Worm (Caenorhabditis elegans): Measurements from ENCODE around the gene panl-3.

Gene panl-3

ce11 chrIII:9846093-9846492, 27.2 kb downstream of the panl-3 start, which contains the start of gene K11H3.2:
Gene K11H3.2, plus strand, starts transcription at chrIII:9846393.
- no peak for TF ChIP-seq aly-2 (tag; optimal IDR thresholded peaks at IDR 0.05)
- TF ChIP-seq madf-5 (GFP tag; IDR thresholded peaks at IDR 0.05): no peak
- no peak for TF ChIP-seq madf-9 (GFP tag; conservative IDR thresholded peaks at IDR 0.05)
- no peak for TF ChIP-seq lin-39 (tag; optimal IDR thresholded peaks at IDR 0.05)
- TF ChIP-seq nhr-10 (tag; optimal IDR thresholded peaks at IDR 0.05): no peak
- no peak for TF ChIP-seq mep-1 (tag; optimal IDR thresholded peaks at IDR 0.05)
- TF ChIP-seq ceh-82 (tag; optimal IDR thresholded peaks at IDR 0.05): no peak
- no peak for TF ChIP-seq aha-1 (tag)
- TF ChIP-seq dmd-6 (GFP tag; IDR thresholded peaks at IDR 0.05): no peak
- no peak for TF ChIP-seq daf-8 (GFP tag; IDR thresholded peaks at IDR 0.05)
- no peak for TF ChIP-seq lir-3 (tag; optimal IDR thresholded peaks at IDR 0.05)
- no peak for TF ChIP-seq F44E2.7 (GFP tag; IDR thresholded peaks at IDR 0.05)
- no peak for TF ChIP-seq nhr-111 (GFP tag; optimal IDR thresholded peaks at IDR 0.05)

ce11 chrIII:9848083-9848482, 29.2 kb downstream of the panl-3 start, which contains the start of gene mrpl-36:
Gene mrpl-36, minus strand, starts transcription at chrIII:9848116.
- TF ChIP-seq aha-1 (tag): no peak
- TF ChIP-seq dve-1 (tag; optimal IDR thresholded peaks at IDR 0.05; ENCODE audit: insufficient read depth): peak; percentile 33
- TF ChIP-seq madf-5 (GFP tag; IDR thresholded peaks at IDR 0.05): no peak
- no peak for TF ChIP-seq Y105C5A.15 (GFP tag; IDR thresholded peaks at IDR 0.05)
- no peak for TF ChIP-seq spr-3 (GFP tag; optimal IDR thresholded peaks at IDR 0.05)
- no peak for TF ChIP-seq ZK337.2 (GFP tag; IDR thresholded peaks at IDR 0.05)
- no peak for TF ChIP-seq sdz-12 (GFP tag; optimal IDR thresholded peaks at IDR 0.05)
- peak in 1 of 2 experiments; percentile 74 for TF ChIP-seq lsy-2 (tag; optimal IDR thresholded peaks at IDR 0.05)
- TF ChIP-seq ama-1 (optimal IDR thresholded peaks at IDR 0.05): no peak
- TF ChIP-seq T20F7.1 (GFP tag; optimal IDR thresholded peaks at IDR 0.05): no peak
- TF ChIP-seq D1046.2 (GFP tag; IDR thresholded peaks at IDR 0.05): no peak
- TF ChIP-seq spr-1 (tag; optimal IDR thresholded peaks at IDR 0.05): no peak
- peak; percentile 19; the same call in 1 of the 2 replicates for TF ChIP-seq dmd-6 (GFP tag; IDR thresholded peaks at IDR 0.05)
- TF ChIP-seq mes-2 (tag; optimal IDR thresholded peaks at IDR 0.05; ENCODE audit: poor library complexity, severe bottlenecking): no peak
- no peak for TF ChIP-seq Y75B8A.6 (GFP tag; IDR thresholded peaks at IDR 0.05)
- no peak for TF ChIP-seq rbr-2 (tag; optimal IDR thresholded peaks at IDR 0.05)
- no peak for TF ChIP-seq daf-19 (GFP tag; conservative IDR thresholded peaks at IDR 0.05)
- TF ChIP-seq F37D6.2 (tag; optimal IDR thresholded peaks at IDR 0.05): no peak
- no peak for TF ChIP-seq ZK546.5 (tag; optimal IDR thresholded peaks at IDR 0.05)
- peak; percentile 36 for TF ChIP-seq hlh-30 (tag; optimal IDR thresholded peaks at IDR 0.05; ENCODE audit: insufficient read depth)
- no peak for TF ChIP-seq zfp-3 (GFP tag; conservative IDR thresholded peaks at IDR 0.05)
- no peak for TF ChIP-seq ceh-62 (tag; optimal IDR thresholded peaks at IDR 0.05)
- TF ChIP-seq ceh-20 (GFP tag; IDR thresholded peaks at IDR 0.05): no peak
- no peak for TF ChIP-seq nhr-11 (tag; optimal IDR thresholded peaks at IDR 0.05)
- TF ChIP-seq skn-1 (tag; optimal IDR thresholded peaks at IDR 0.05): no peak
- TF ChIP-seq nhr-10 (tag; optimal IDR thresholded peaks at IDR 0.05): no peak
- no peak for TF ChIP-seq fkh-10 (GFP tag; optimal IDR thresholded peaks at IDR 0.05)
- TF ChIP-seq daf-16 (GFP tag; optimal IDR thresholded peaks at IDR 0.05): no peak
- no peak for TF ChIP-seq daf-16 (tag; optimal IDR thresholded peaks at IDR 0.05)
- TF ChIP-seq lin-38 (GFP tag; IDR thresholded peaks at IDR 0.05): peak; percentile 86
- no peak for TF ChIP-seq Y48G9A.11 (GFP tag; IDR thresholded peaks at IDR 0.05)
- no peak for TF ChIP-seq lin-39 (tag; optimal IDR thresholded peaks at IDR 0.05)
- TF ChIP-seq ceh-28 (tag; optimal IDR thresholded peaks at IDR 0.05): no peak
- no peak for TF ChIP-seq zag-1 (tag; optimal IDR thresholded peaks at IDR 0.05)
- no peak for TF ChIP-seq nhr-25 (tag; optimal IDR thresholded peaks at IDR 0.05; ENCODE audit: borderline replicate concordance, insufficient read depth)
- TF ChIP-seq mdt-29 (GFP tag; IDR thresholded peaks at IDR 0.05): no peak
